Worm (Caenorhabditis elegans) whole organism, mixed stage, embryonic: ENCODE measurements around the gene acr-10.

Experiments used
- M03D4.4 ChIP-seq: sonication (generic microtip); optimal IDR thresholded peaks from 2 replicates; lab custom pipeline; 2017; ENCODE audit warnings: mild to moderate bottlenecking, missing genetic modification characterization, missing compliant biosample characterization
- bed-3 ChIP-seq: fragments of 200-800 bp; sonication (Bioruptor generic); optimal IDR thresholded peaks from 3 replicates; lab custom pipeline; 2018; ENCODE audit warnings: mild to moderate bottlenecking, missing genetic modification characterization, moderate library complexity, missing compliant biosample characterization
- blmp-1 ChIP-seq: fragments of 150-350 bp; optimal IDR thresholded peaks from 2 replicates; lab custom pipeline; 2014; ENCODE audit warnings: missing biosample characterization, missing genetic modification characterization
- ceh-39 ChIP-seq: fragments of 150-350 bp; optimal IDR thresholded peaks from 2 replicates; lab custom pipeline; 2014; ENCODE audit warnings: missing biosample characterization, missing genetic modification characterization
- ceh-43 ChIP-seq: fragments of 200-800 bp; sonication (Bioruptor generic); optimal IDR thresholded peaks from 2 replicates; lab custom pipeline; 2018; ENCODE audit warnings: mild to moderate bottlenecking, missing genetic modification characterization, moderate library complexity, missing compliant biosample characterization
- ceh-83 ChIP-seq: fragments of 200-800 bp; sonication (Bioruptor generic); optimal IDR thresholded peaks from 2 replicates; lab custom pipeline; 2018; ENCODE audit warnings: mild to moderate bottlenecking, missing genetic modification characterization, missing compliant biosample characterization
- cnd-1 ChIP-seq: fragments of 200-800 bp; sonication (Bioruptor generic); optimal IDR thresholded peaks from 2 replicates; lab custom pipeline; 2018; ENCODE audit warnings: mild to moderate bottlenecking, missing genetic modification characterization, missing compliant biosample characterization
- drap-1 ChIP-seq: fragments of 200-800 bp; sonication (Bioruptor generic); optimal IDR thresholded peaks from 3 replicates; lab custom pipeline; 2018; ENCODE audit warnings: mild to moderate bottlenecking, missing genetic modification characterization, missing compliant biosample characterization
- elt-1 ChIP-seq: sonication (generic microtip); optimal IDR thresholded peaks from 2 replicates; lab custom pipeline; 2017; ENCODE audit warnings: missing genetic modification characterization, mild to moderate bottlenecking, missing compliant biosample characterization, antibody characterized with exemption, moderate library complexity, borderline replicate concordance; ENCODE audit not compliant: insufficient read depth
- elt-3 ChIP-seq: fragments of 150-350 bp; optimal IDR thresholded peaks from 2 replicates; lab custom pipeline; 2014; ENCODE audit warnings: missing biosample characterization, missing genetic modification characterization
- flh-1 ChIP-seq: fragments of 200-800 bp; sonication (Bioruptor generic); optimal IDR thresholded peaks from 2 replicates; lab custom pipeline; 2018; ENCODE audit warnings: mild to moderate bottlenecking, missing genetic modification characterization, moderate library complexity, missing compliant biosample characterization
- ham-2 ChIP-seq: fragments of 200-800 bp; sonication (Bioruptor generic); optimal IDR thresholded peaks from 2 replicates; lab custom pipeline; 2018; ENCODE audit warnings: mild to moderate bottlenecking, missing genetic modification characterization, missing compliant biosample characterization
- hlh-1 ChIP-seq: fragments of 150-350 bp; optimal IDR thresholded peaks from 2 replicates; lab custom pipeline; 2014; ENCODE audit warnings: missing biosample characterization, missing genetic modification reagents, missing genetic modification characterization
- lin-32 ChIP-seq: fragments of 200-800 bp; sonication (Bioruptor generic); optimal IDR thresholded peaks from 2 replicates; lab custom pipeline; 2018; ENCODE audit warnings: mild to moderate bottlenecking, missing genetic modification characterization, missing compliant biosample characterization
- mab-5 ChIP-seq: fragments of 150-350 bp; optimal IDR thresholded peaks from 2 replicates; lab custom pipeline; 2014; ENCODE audit warnings: missing biosample characterization, missing genetic modification characterization
- mls-2 ChIP-seq: sonication (generic microtip); optimal IDR thresholded peaks from 2 replicates; lab custom pipeline; 2016; ENCODE audit warnings: mild to moderate bottlenecking, missing genetic modification characterization, moderate library complexity, missing compliant biosample characterization
- nhr-12 ChIP-seq: fragments of 150-350 bp; optimal IDR thresholded peaks from 2 replicates; lab custom pipeline; 2014; ENCODE audit warnings: missing biosample characterization, missing genetic modification characterization
- nhr-2 ChIP-seq: fragments of 150-350 bp; optimal IDR thresholded peaks from 2 replicates; lab custom pipeline; 2014; ENCODE audit warnings: missing biosample characterization, missing genetic modification characterization
- nhr-237 ChIP-seq: fragments of 150-350 bp; optimal IDR thresholded peaks from 2 replicates; lab custom pipeline; 2014; ENCODE audit warnings: missing biosample characterization, missing genetic modification characterization
- nhr-28 ChIP-seq: fragments of 150-350 bp; optimal IDR thresholded peaks from 2 replicates; lab custom pipeline; 2014; ENCODE audit warnings: missing biosample characterization, missing genetic modification characterization
- nhr-76 ChIP-seq: sonication (generic microtip); optimal IDR thresholded peaks from 2 replicates; lab custom pipeline; 2017; ENCODE audit warnings: missing biosample characterization, missing genetic modification characterization
- pha-4 ChIP-seq: fragments of 150-350 bp; optimal IDR thresholded peaks from 2 replicates; lab custom pipeline; 2018; ENCODE audit warnings: missing biosample characterization, missing genetic modification reagents, missing genetic modification characterization
- sem-2 ChIP-seq: fragments of 200-800 bp; sonication (Bioruptor generic); optimal IDR thresholded peaks from 2 replicates; lab custom pipeline; 2018; ENCODE audit warnings: mild to moderate bottlenecking, missing genetic modification characterization, missing compliant biosample characterization
- snpc-4 ChIP-seq: fragments of 150-350 bp; optimal IDR thresholded peaks from 2 replicates; lab custom pipeline; 2014; ENCODE audit warnings: missing biosample characterization, missing genetic modification characterization
- tbx-8 ChIP-seq: fragments of 200-800 bp; sonication (Bioruptor generic); optimal IDR thresholded peaks from 2 replicates; lab custom pipeline; 2018; ENCODE audit warnings: mild to moderate bottlenecking, missing genetic modification characterization, moderate library complexity, missing compliant biosample characterization
- unc-120 ChIP-seq: sonication (generic microtip); optimal IDR thresholded peaks from 2 replicates; lab custom pipeline; 2017; ENCODE audit warnings: missing genetic modification characterization, missing compliant biosample characterization; ENCODE audit not compliant: poor library complexity, severe bottlenecking
- unc-39 ChIP-seq: fragments of 150-350 bp; optimal IDR thresholded peaks from 2 replicates; lab custom pipeline; 2014; ENCODE audit warnings: missing biosample characterization, missing genetic modification characterization
- unc-62 ChIP-seq: fragments of 150-350 bp; optimal IDR thresholded peaks from 2 replicates; lab custom pipeline; 2014; ENCODE audit warnings: missing biosample characterization, missing genetic modification reagents, missing genetic modification characterization
- zip-8 ChIP-seq: fragments of 150-350 bp; optimal IDR thresholded peaks from 2 replicates; lab custom pipeline; 2014; ENCODE audit warnings: missing biosample characterization, missing genetic modification characterization
- ztf-11 ChIP-seq: fragments of 150-350 bp; optimal IDR thresholded peaks from 2 replicates; lab custom pipeline; 2014; ENCODE audit warnings: missing biosample characterization, missing genetic modification characterization

The acr-10 gene

ce11 chrX:3997040-3997439 lies 25.0 kb upstream of the acr-10 start, which contains the start of gene R02E12.5:
R02E12.5 (plus strand) TSS chrX:3997340.
- TF ChIP-seq nhr-237 (tag; lab: Kevin White, UChicago) (no peak), zip-8 (tag; lab: Kevin White, UChicago) (no peak), ztf-11 (tag; lab: Kevin White, UChicago) (no peak), lin-32 (GFP tag; lab: Kevin White, UChicago) (no peak)

- no peak for TF ChIP-seq M03D4.4 (tag; lab: Kevin White, UChicago)
Measured at ce11 chrX:4003220-4003619, 18.8 kb upstream of the acr-10 start, which contains the start of gene R02E12.12. R02E12.12 (plus strand) TSS chrX:4003520.

- TF ChIP-seq mls-2 (tag; lab: Kevin White, UChicago) (no peak), flh-1 (GFP tag; lab: Kevin White, UChicago) (no peak), ham-2 (GFP tag; lab: Kevin White, UChicago) (no peak), unc-62 (GFP tag; lab: Kevin White, UChicago) (no peak), ceh-39 (tag; lab: Kevin White, UChicago) (no peak), sem-2 (GFP tag; lab: Kevin White, UChicago) (no peak), unc-39 (tag; lab: Kevin White, UChicago) (no peak), nhr-2 (tag; lab: Kevin White, UChicago) (no peak), nhr-28 (tag; lab: Kevin White, UChicago) (no peak), tbx-8 (GFP tag; lab: Kevin White, UChicago) (no peak), snpc-4 (no peak), pha-4 (no peak), unc-120 (tag; lab: Kevin White, UChicago) (no peak), cnd-1 (no peak), mab-5 (tag; lab: Kevin White, UChicago) (no peak), hlh-1 (no peak), nhr-12 (tag; lab: Kevin White, UChicago) (no peak), nhr-76 (no peak), elt-3 (no peak)
Measured at ce11 chrX:4005014-4005413, 17.1 kb upstream of the acr-10 start, which contains the start of gene R02E12.4. R02E12.4 (plus strand) TSS chrX:4005314.

ce11 chrX:4006966-4007365 lies 15.1 kb upstream of the acr-10 start:
- TF ChIP-seq elt-1 (tag; lab: Kevin White, UChicago) (no peak), hlh-1 (no peak), ceh-43 (no peak), mab-5 (tag; lab: Kevin White, UChicago) (no peak), cnd-1 (no peak), nhr-28 (tag; lab: Kevin White, UChicago) (no peak), drap-1 (GFP tag; lab: Kevin White, UChicago) (no peak), unc-62 (GFP tag; lab: Kevin White, UChicago) (no peak), nhr-12 (tag; lab: Kevin White, UChicago) (no peak), ceh-83 (GFP tag; lab: Kevin White, UChicago) (no peak), nhr-237 (tag; lab: Kevin White, UChicago) (no peak), sem-2 (GFP tag; lab: Kevin White, UChicago) (no peak), mls-2 (tag; lab: Kevin White, UChicago) (no peak), ztf-11 (tag; lab: Kevin White, UChicago) (no peak), snpc-4 (no peak), pha-4 (no peak), blmp-1 (tag; lab: Kevin White, UChicago) (no peak), ceh-39 (tag; lab: Kevin White, UChicago) (no peak)

- TF ChIP-seq ceh-39 (tag; lab: Kevin White, UChicago) = no peak
Measured at ce11 chrX:4007724-4008123, 14.3 kb upstream of the acr-10 start.

- TF ChIP-seq mab-5 (tag; lab: Kevin White, UChicago) (no peak), nhr-12 (tag; lab: Kevin White, UChicago) (no peak), ceh-83 (GFP tag; lab: Kevin White, UChicago) (no peak), snpc-4 (no peak), mls-2 (tag; lab: Kevin White, UChicago) (no peak), unc-120 (tag; lab: Kevin White, UChicago) (no peak), ceh-43 (no peak), bed-3 (no peak)
Measured at ce11 chrX:4008922-4009321, 13.1 kb upstream of the acr-10 start.
